Worm (Caenorhabditis elegans): ENCODE results near the gene C54C6.7.

ce11 chrIII:3543071-3543470 is 3.2 kb downstream of the C54C6.7 start:
- TF ChIP-seq ztf-11 (tag; optimal IDR thresholded peaks at IDR 0.05) (no peak), elt-3 (tag; optimal IDR thresholded peaks at IDR 0.05) (no peak), alr-1 (tag; optimal IDR thresholded peaks at IDR 0.05) (no peak), ceh-16 (tag; optimal IDR thresholded peaks at IDR 0.05) (no peak), ama-1 (optimal IDR thresholded peaks at IDR 0.05) (no peak), snpc-4 (tag; optimal IDR thresholded peaks at IDR 0.05) (no peak), F13H6.1 (tag; optimal IDR thresholded peaks at IDR 0.05) (no peak), nhr-11 (tag; optimal IDR thresholded peaks at IDR 0.05) (no peak), nhr-23 (tag; optimal IDR thresholded peaks at IDR 0.05) (no peak), nhr-237 (tag; optimal IDR thresholded peaks at IDR 0.05) (no peak), nhr-25 (tag; optimal IDR thresholded peaks at IDR 0.05) (no peak), nhr-77 (tag; optimal IDR thresholded peaks at IDR 0.05) (no peak)
